Fruit fly (Drosophila melanogaster) whole organism, embryonic: ENCODE measurements around the gene Taf8.

Experiments
- Aef1 ChIP-seq: fragments of 200-800 bp; sonication (Bioruptor generic); IDR thresholded peaks from 3 replicates; pipeline ENCODE4 v1.3.6; 2022; ENCODE audit warnings: missing biosample characterization, missing genetic modification characterization
- Asciz ChIP-seq: fragments of 200-800 bp; sonication (Bioruptor generic); optimal IDR thresholded peaks from 2 replicates; lab custom pipeline; 2017; ENCODE audit warnings: missing biosample characterization, mild to moderate bottlenecking, missing genetic modification characterization, missing genetic modification reagents
- Atf3 ChIP-seq: fragments of 200-800 bp; sonication (Bioruptor generic); optimal IDR thresholded peaks from 3 replicates; lab custom pipeline; 2016; ENCODE audit warnings: missing biosample characterization, missing genetic modification characterization
- BEAF-32 ChIP-seq: fragments of 200-800 bp; sonication (Bioruptor generic); optimal IDR thresholded peaks from 3 replicates; lab custom pipeline; 2017; ENCODE audit warnings: missing biosample characterization, missing genetic modification characterization, mild to moderate bottlenecking, moderate library complexity, missing genetic modification reagents
- Bgb ChIP-seq: fragments of 200-800 bp; sonication (Bioruptor generic); IDR thresholded peaks from 2 replicates; pipeline ENCODE4 v1.3.6; 2022; ENCODE audit warnings: missing biosample characterization, missing genetic modification characterization; ENCODE audit not compliant: partially characterized antibody
- CG10147 ChIP-seq: fragments of 200-800 bp; sonication (Bioruptor generic); optimal IDR thresholded peaks from 2 replicates; lab custom pipeline; 2019; ENCODE audit warnings: missing biosample characterization, mild to moderate bottlenecking, missing genetic modification characterization, moderate library complexity
- CG11085 ChIP-seq: fragments of 200-800 bp; sonication (Bioruptor generic); IDR thresholded peaks from 2 replicates; pipeline ENCODE4 v1.3.6; 2022; ENCODE audit warnings: missing biosample characterization, missing genetic modification characterization
- CG11504 ChIP-seq: fragments of 200-800 bp; sonication (Bioruptor generic); optimal IDR thresholded peaks from 3 replicates; lab custom pipeline; 2019; ENCODE audit warnings: missing biosample characterization, mild to moderate bottlenecking, missing genetic modification characterization, moderate library complexity
- CG12391 ChIP-seq: fragments of 200-800 bp; sonication (Bioruptor generic); optimal IDR thresholded peaks from 3 replicates; lab custom pipeline; 2018; ENCODE audit warnings: missing biosample characterization, mild to moderate bottlenecking, missing genetic modification characterization, moderate library complexity
- CG12942 ChIP-seq: fragments of 200-800 bp; sonication (Bioruptor generic); optimal IDR thresholded peaks from 3 replicates; lab custom pipeline; 2016; ENCODE audit warnings: missing biosample characterization, missing genetic modification characterization
- CG13296 ChIP-seq: fragments of 200-800 bp; sonication (Bioruptor generic); optimal IDR thresholded peaks from 3 replicates; lab custom pipeline; 2018; ENCODE audit warnings: missing biosample characterization, mild to moderate bottlenecking, missing genetic modification characterization
- CG17328 ChIP-seq: fragments of 200-800 bp; sonication (Bioruptor generic); IDR thresholded peaks from 2 replicates; pipeline ENCODE4 v1.3.6; 2022; ENCODE audit warnings: missing biosample characterization, missing genetic modification characterization
- CG17612 ChIP-seq: fragments of 200-800 bp; sonication (Bioruptor generic); IDR thresholded peaks from 2 replicates; pipeline ENCODE4 v1.3.6; 2022; ENCODE audit warnings: missing biosample characterization, missing genetic modification characterization
- CG2116 ChIP-seq: fragments of 200-800 bp; sonication (Bioruptor generic); optimal IDR thresholded peaks from 3 replicates; lab custom pipeline; 2018; ENCODE audit warnings: missing biosample characterization, mild to moderate bottlenecking, missing genetic modification characterization
- CG30403 ChIP-seq: fragments of 200-800 bp; sonication (Bioruptor generic); optimal IDR thresholded peaks from 3 replicates; lab custom pipeline; 2016; ENCODE audit warnings: missing biosample characterization, missing genetic modification characterization
- CG31224 ChIP-seq: fragments of 200-800 bp; sonication (Bioruptor generic); IDR thresholded peaks from 2 replicates; pipeline ENCODE4 v1.3.6; 2022; ENCODE audit warnings: missing biosample characterization, missing genetic modification characterization
- CG33213 ChIP-seq: fragments of 200-800 bp; sonication (Bioruptor generic); optimal IDR thresholded peaks from 3 replicates; lab custom pipeline; 2016; ENCODE audit warnings: missing biosample characterization, missing genetic modification characterization
- CG4360 ChIP-seq: fragments of 200-800 bp; sonication (Bioruptor generic); IDR thresholded peaks from 2 replicates; pipeline ENCODE4 v1.3.6; 2022; ENCODE audit warnings: missing biosample characterization, missing genetic modification characterization
- CG4730 ChIP-seq: fragments of 200-800 bp; sonication (Bioruptor generic); IDR thresholded peaks from 2 replicates; pipeline ENCODE4 v1.3.6; 2022; ENCODE audit warnings: missing biosample characterization, missing genetic modification characterization
- CG4854 ChIP-seq: fragments of 200-800 bp; sonication (Bioruptor generic); optimal IDR thresholded peaks from 2 replicates; lab custom pipeline; 2016; ENCODE audit warnings: missing biosample characterization, missing genetic modification characterization, inconsistent platforms
- CG5180 ChIP-seq: fragments of 200-800 bp; sonication (Bioruptor generic); optimal IDR thresholded peaks from 3 replicates; lab custom pipeline; 2017; ENCODE audit warnings: missing biosample characterization, missing genetic modification characterization, mild to moderate bottlenecking, moderate library complexity, missing genetic modification reagents
- CG5245 ChIP-seq: fragments of 200-800 bp; sonication (Bioruptor generic); optimal IDR thresholded peaks from 3 replicates; lab custom pipeline; 2016; ENCODE audit warnings: missing biosample characterization, missing genetic modification characterization
- CG6272 ChIP-seq: fragments of 200-800 bp; sonication (Bioruptor generic); IDR thresholded peaks from 2 replicates; pipeline ENCODE4 v1.3.6; 2022; ENCODE audit warnings: missing biosample characterization, missing genetic modification characterization
- CG7357 ChIP-seq: fragments of 200-800 bp; sonication (Bioruptor generic); IDR thresholded peaks from 3 replicates; pipeline ENCODE4 v1.3.6; 2022; ENCODE audit warnings: missing biosample characterization, missing genetic modification characterization
- CG8089 ChIP-seq: fragments of 200-800 bp; sonication (Bioruptor generic); optimal IDR thresholded peaks from 3 replicates; lab custom pipeline; 2016; ENCODE audit warnings: missing biosample characterization, missing genetic modification characterization
- CG8924 ChIP-seq: fragments of 200-800 bp; optimal IDR thresholded peaks from 3 replicates; lab custom pipeline; 2019; ENCODE audit warnings: missing biosample characterization, mild to moderate bottlenecking, missing genetic modification characterization, moderate library complexity
- CG8944 ChIP-seq: fragments of 200-800 bp; sonication (Bioruptor generic); optimal IDR thresholded peaks from 3 replicates; lab custom pipeline; 2016; ENCODE audit warnings: missing biosample characterization, missing genetic modification characterization
- CG9727 ChIP-seq: fragments of 200-800 bp; sonication (Bioruptor generic); optimal IDR thresholded peaks from 3 replicates; lab custom pipeline; 2017; ENCODE audit warnings: missing biosample characterization, mild to moderate bottlenecking, missing genetic modification characterization
- CHES-1-like ChIP-seq: fragments of 200-800 bp; sonication (Bioruptor generic); optimal IDR thresholded peaks from 2 replicates; lab custom pipeline; 2016; ENCODE audit warnings: missing biosample characterization, missing genetic modification characterization
- CkIIα-i1 ChIP-seq: fragments of 200-800 bp; sonication (Bioruptor generic); IDR thresholded peaks from 2 replicates; pipeline ENCODE4 v1.3.6; 2022; ENCODE audit warnings: missing biosample characterization, missing genetic modification characterization
- Dp ChIP-seq: fragments of 200-800 bp; sonication (Bioruptor generic); optimal IDR thresholded peaks from 2 replicates; lab custom pipeline; 2018; ENCODE audit warnings: missing biosample characterization, mild to moderate bottlenecking, missing genetic modification characterization, moderate library complexity
- Fer1 ChIP-seq: fragments of 200-800 bp; sonication (Bioruptor generic); optimal IDR thresholded peaks from 2 replicates; lab custom pipeline; 2017; ENCODE audit warnings: missing biosample characterization, mild to moderate bottlenecking, missing genetic modification characterization
- Gug ChIP-seq: fragments of 200-800 bp; sonication (Bioruptor generic); IDR thresholded peaks from 4 replicates; pipeline ENCODE4 v1.3.6; 2022; ENCODE audit warnings: missing biosample characterization, missing genetic modification characterization
- H2.0 ChIP-seq: fragments of 200-800 bp; sonication (Bioruptor generic); IDR thresholded peaks from 2 replicates; pipeline ENCODE4 v1.3.6; 2022; ENCODE audit warnings: missing biosample characterization, missing genetic modification characterization
- Hmx ChIP-seq: fragments of 200-800 bp; sonication (Bioruptor generic); optimal IDR thresholded peaks from 2 replicates; lab custom pipeline; 2016; ENCODE audit warnings: missing biosample characterization, missing genetic modification characterization
- Hr39 ChIP-seq: fragments of >200 bp; optimal IDR thresholded peaks from 2 replicates; lab custom pipeline; 2017
- NC2α ChIP-seq: fragments of 200-800 bp; sonication (Bioruptor generic); optimal IDR thresholded peaks from 2 replicates; lab custom pipeline; 2016; ENCODE audit warnings: missing biosample characterization, missing genetic modification characterization
- Nf-YA ChIP-seq: fragments of 200-800 bp; sonication (Bioruptor generic); IDR thresholded peaks from 2 replicates; pipeline ENCODE4 v1.3.6; 2022; ENCODE audit warnings: missing biosample characterization, missing genetic modification characterization
- Opbp ChIP-seq: fragments of 200-800 bp; sonication (Bioruptor generic); IDR thresholded peaks from 3 replicates; pipeline ENCODE4 v1.3.6; 2022; ENCODE audit warnings: missing biosample characterization, missing genetic modification characterization; ENCODE audit not compliant: partially characterized antibody
- Optix ChIP-seq: fragments of 200-800 bp; sonication (Bioruptor generic); IDR thresholded peaks from 3 replicates; pipeline ENCODE4 v1.3.6; 2022; ENCODE audit warnings: missing biosample characterization, missing genetic modification characterization
- PHDP ChIP-seq: fragments of 200-800 bp; sonication (Bioruptor generic); optimal IDR thresholded peaks from 3 replicates; lab custom pipeline; 2018; ENCODE audit warnings: missing biosample characterization, mild to moderate bottlenecking, missing genetic modification characterization, moderate library complexity
- cg ChIP-seq: fragments of 200-800 bp; sonication (Bioruptor generic); optimal IDR thresholded peaks from 3 replicates; lab custom pipeline; 2019; ENCODE audit warnings: missing biosample characterization, mild to moderate bottlenecking, missing genetic modification characterization, moderate library complexity
- corto ChIP-seq: fragments of 200-800 bp; sonication (Bioruptor generic); optimal IDR thresholded peaks from 2 replicates; lab custom pipeline; 2016; ENCODE audit warnings: missing biosample characterization, mild to moderate bottlenecking, missing genetic modification characterization, moderate library complexity
- eve ChIP-seq, 2 experiments: fragments of >200 bp; optimal IDR thresholded peaks; 2 replicates each; lab custom pipeline; 2017; ENCODE audit warnings: missing biosample characterization in 2 of 2, missing genetic modification characterization in 2 of 2
- ham ChIP-seq: fragments of 200-800 bp; sonication (Bioruptor generic); IDR thresholded peaks from 2 replicates; pipeline ENCODE4 v1.3.6; 2022; ENCODE audit warnings: missing biosample characterization, missing genetic modification characterization
- hth ChIP-seq: fragments of >200 bp; optimal IDR thresholded peaks from 2 replicates; lab custom pipeline; 2017; ENCODE audit warnings: inconsistent platforms
- psq ChIP-seq: fragments of 200-800 bp; sonication (Bioruptor generic); optimal IDR thresholded peaks from 2 replicates; lab custom pipeline; 2017; ENCODE audit warnings: missing biosample characterization, missing genetic modification characterization
- rib ChIP-seq: fragments of 200-800 bp; sonication (Bioruptor generic); IDR thresholded peaks from 2 replicates; pipeline ENCODE4 v1.3.6; 2022; ENCODE audit warnings: missing biosample characterization, missing genetic modification characterization
- tio ChIP-seq: fragments of 200-800 bp; sonication (Bioruptor generic); optimal IDR thresholded peaks from 2 replicates; lab custom pipeline; 2017; ENCODE audit warnings: missing biosample characterization, missing genetic modification characterization, inconsistent platforms
- tll ChIP-seq, 2 experiments: fragments of 200-800 bp in 1 of 2; fragments of >200 bp in 1 of 2; sonication (Bioruptor generic) in 1 of 2; optimal IDR thresholded peaks; 2 replicates each; lab custom pipeline; 2017 to 2019; ENCODE audit warnings: missing biosample characterization in 2 of 2, missing genetic modification characterization in 2 of 2, mild to moderate bottlenecking in 1 of 2, moderate library complexity in 1 of 2
- trem ChIP-seq: fragments of 200-800 bp; optimal IDR thresholded peaks from 3 replicates; lab custom pipeline; 2019; ENCODE audit warnings: missing biosample characterization, mild to moderate bottlenecking, missing genetic modification characterization, moderate library complexity
- wdn ChIP-seq: fragments of 200-800 bp; sonication (Bioruptor generic); IDR thresholded peaks from 2 replicates; pipeline ENCODE4 v1.3.6; 2022; ENCODE audit warnings: missing biosample characterization, missing genetic modification characterization

The Taf8 gene

DNA sequence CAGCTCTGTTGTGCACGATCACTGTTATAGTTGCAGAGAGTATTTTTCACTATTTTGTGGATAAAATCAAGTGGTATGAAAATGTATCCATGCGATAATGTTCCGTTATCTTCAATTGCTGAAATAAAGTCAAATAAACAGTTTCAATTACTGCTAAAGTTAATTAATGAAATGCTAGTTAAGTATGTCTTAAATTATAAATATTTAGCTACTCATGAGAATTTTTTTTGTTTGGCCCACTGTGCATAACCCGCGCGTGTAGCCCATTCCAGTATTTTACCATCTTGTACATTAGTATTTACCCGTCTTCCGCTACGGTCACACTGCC is 16.3 kb upstream of the Taf8 start, which contains the start of gene Ada3 (continued):
- TF ChIP-seq CG17612 (GFP tag; lab: Robert Waterston, UW): 0 out of 2 replicates have a peak, but pooled peaks have one; percentile 4
- TF ChIP-seq Gug (GFP tag; lab: Robert Waterston, UW): peak; percentile 60; the same call in 2 of the 4 replicates
- no peak for TF ChIP-seq ham (GFP tag; lab: Robert Waterston, UW)
- peak; percentile 87 for TF ChIP-seq CG30403 (GFP tag; lab: Kevin White, UChicago)
- TF ChIP-seq tll (GFP tag; optimal IDR thresholded peaks at IDR 0.05; lab: Kevin White, UChicago): no peak
- TF ChIP-seq CG7357 (GFP tag; lab: Robert Waterston, UW): peak; percentile 60; the same call in 2 of the 3 replicates
- TF ChIP-seq Hmx (GFP tag; lab: Kevin White, UChicago): peak; percentile 70
- TF ChIP-seq wdn (GFP tag; lab: Robert Waterston, UW): 0 out of 2 replicates have a peak, but pooled peaks have one; percentile 23
- TF ChIP-seq hth (lab: Kevin White, UChicago): no peak
- TF ChIP-seq Dp: peak; percentile 44
- no peak for TF ChIP-seq Bgb
- TF ChIP-seq CG9727: peak; percentile 74
- no peak for TF ChIP-seq tio (GFP tag; lab: Kevin White, UChicago)
- TF ChIP-seq CG33213 (GFP tag; lab: Kevin White, UChicago): peak; percentile 53
- TF ChIP-seq CG5180 (GFP tag; lab: Kevin White, UChicago): no peak
- peak; percentile 75 for TF ChIP-seq CG8924 (tag; lab: Kevin White, UChicago)
- TF ChIP-seq CG4360: no peak
- peak; percentile 27 for TF ChIP-seq Asciz (GFP tag; lab: Kevin White, UChicago)
- peak; percentile 52 for TF ChIP-seq CG4854 (GFP tag; lab: Kevin White, UChicago)
- TF ChIP-seq H2.0: peak; percentile 37; the same call in 1 of the 2 replicates
- TF ChIP-seq CG12942: peak; percentile 66
- TF ChIP-seq CG12391 (tag; lab: Kevin White, UChicago): peak; percentile 78
- TF ChIP-seq eve (GFP tag; optimal IDR thresholded peaks at IDR 0.05; lab: Kevin White, UChicago): no peak
- TF ChIP-seq cg (GFP tag; lab: Kevin White, UChicago): no peak
- TF ChIP-seq CG8089 (GFP tag; lab: Kevin White, UChicago): peak; percentile 39
- no peak for TF ChIP-seq rib (GFP tag; lab: Robert Waterston, UW)
- peak; percentile 59; the same call in 1 of the 2 replicates for TF ChIP-seq CG31224
- peak; percentile 31 for TF ChIP-seq CG10147 (GFP tag; lab: Kevin White, UChicago)
- peak; percentile 63 for TF ChIP-seq Aef1
- TF ChIP-seq psq (GFP tag; lab: Kevin White, UChicago): peak; percentile 24
- TF ChIP-seq Hr39 (lab: Kevin White, UChicago): no peak
- peak; percentile 53 for TF ChIP-seq BEAF-32 (GFP tag; lab: Kevin White, UChicago)
- peak; percentile 41 for TF ChIP-seq NC2α
- peak; percentile 42 for TF ChIP-seq CG6272
- TF ChIP-seq CkIIα-i1 (GFP tag; lab: Robert Waterston, UW): no peak
- TF ChIP-seq CG2116 (GFP tag; lab: Kevin White, UChicago): peak; percentile 57
- TF ChIP-seq corto: no peak
- TF ChIP-seq CG5245 (GFP tag; lab: Kevin White, UChicago): peak; percentile 41
- peak; percentile 46 for TF ChIP-seq CG11085 (GFP tag; lab: Robert Waterston, UW)
- no peak for TF ChIP-seq Nf-YA (GFP tag; lab: Robert Waterston, UW)
- TF ChIP-seq trem (tag; lab: Kevin White, UChicago): peak; percentile 67
- TF ChIP-seq CG13296 (GFP tag; lab: Kevin White, UChicago): peak; percentile 66
- peak; percentile 65 for TF ChIP-seq PHDP (tag; lab: Kevin White, UChicago)
- no peak; the same call in 2 of the 3 replicates for TF ChIP-seq Optix (GFP tag; lab: Robert Waterston, UW)
- peak; percentile 76 for TF ChIP-seq CG11504
- TF ChIP-seq CG17328 (GFP tag; lab: Robert Waterston, UW): peak; percentile 67
- peak; percentile 74 for TF ChIP-seq Fer1 (GFP tag; lab: Kevin White, UChicago)
- peak; percentile 75 for TF ChIP-seq CHES-1-like (GFP tag; lab: Kevin White, UChicago)
- TF ChIP-seq Opbp (GFP tag; lab: Robert Waterston, UW): no peak
- TF ChIP-seq CG8944: peak; percentile 62
- TF ChIP-seq Atf3 (GFP tag; lab: Kevin White, UChicago): peak; percentile 69
- peak; percentile 58; the same call in 1 of the 2 replicates for TF ChIP-seq CG4730 (GFP tag; lab: Robert Waterston, UW)
